Worm (Caenorhabditis elegans) whole organism, L4/young adult: Measurements from ENCODE around the gene F15H10.8.

Experiments used
- W03F9.2 ChIP-seq: fragments of 150-350 bp; optimal IDR thresholded peaks from 2 replicates; lab custom pipeline; 2014; ENCODE audit warnings: missing biosample characterization, missing genetic modification characterization
- dao-5 ChIP-seq: sonication (generic microtip); optimal IDR thresholded peaks from 2 replicates; lab custom pipeline; 2016; ENCODE audit warnings: missing genotype, missing genetic modification characterization, moderate library complexity, missing compliant biosample characterization
- him-1 ChIP-seq: sonication (generic microtip); optimal IDR thresholded peaks from 2 replicates; lab custom pipeline; 2016; ENCODE audit warnings: missing genotype, missing genetic modification reagents, missing genetic modification characterization, missing compliant biosample characterization

DNA sequence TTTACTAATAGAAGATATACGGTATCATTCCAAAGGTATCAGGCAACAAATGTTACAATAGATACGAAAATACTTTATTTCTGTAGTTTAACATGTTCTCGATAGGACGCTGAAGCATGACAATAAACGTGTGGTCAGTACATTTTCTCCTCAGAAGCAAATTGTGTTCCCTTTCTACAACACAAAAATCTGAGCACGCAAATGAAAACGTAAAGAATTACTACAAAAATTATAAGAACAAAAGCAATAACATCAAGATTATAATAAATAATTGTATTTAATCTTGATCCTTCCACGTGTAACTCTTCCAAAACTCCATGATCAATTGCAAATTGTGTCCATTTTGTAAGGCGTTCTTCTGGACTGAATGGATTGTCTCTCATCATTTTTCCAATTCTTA, 22.9 kb downstream of the F15H10.8 start:
- TF ChIP-seq him-1 (tag; lab: Kevin White, UChicago), result no peak
- no peak for TF ChIP-seq dao-5 (tag; lab: Kevin White, UChicago)
- TF ChIP-seq W03F9.2, result no peak
